Worm (Caenorhabditis elegans): Measurements from ENCODE around the gene mvb-12.

Gene mvb-12

ce11 chrIV:7849235-7849634, 18.9 kb downstream of the mvb-12 start:
- TF ChIP-seq nfya-2 (GFP tag; IDR thresholded peaks at IDR 0.05) (no peak), nfyb-1 (GFP tag; IDR thresholded peaks at IDR 0.05) (no peak), F57C9.4 (tag; optimal IDR thresholded peaks at IDR 0.05) (no peak), T07F8.4 (tag; optimal IDR thresholded peaks at IDR 0.05) (no peak), B0019.2 (GFP tag; conservative IDR thresholded peaks at IDR 0.05) (no peak), chd-7 (tag; optimal IDR thresholded peaks at IDR 0.05) (no peak), snpc-4 (GFP tag; optimal IDR thresholded peaks at IDR 0.05) (no peak), snpc-4 (tag; optimal IDR thresholded peaks at IDR 0.05) (no peak), rpc-1 (optimal IDR thresholded peaks at IDR 0.05) (no peak), rpc-1 (tag; optimal IDR thresholded peaks at IDR 0.05) (no peak), ztf-6 (GFP tag; IDR thresholded peaks at IDR 0.05) (no peak), aptf-2 (GFP tag; conservative IDR thresholded peaks at IDR 0.05) (no peak), ceh-58 (GFP tag; IDR thresholded peaks at IDR 0.05) (no peak), F10E7.11 (tag; optimal IDR thresholded peaks at IDR 0.05) (no peak), gei-17 (GFP tag; optimal IDR thresholded peaks at IDR 0.05) (no peak), lag-1 (GFP tag; IDR thresholded peaks at IDR 0.05) (no peak), lsl-1 (GFP tag; optimal IDR thresholded peaks at IDR 0.05) (no peak), nhr-120 (GFP tag; IDR thresholded peaks at IDR 0.05) (no peak), nhr-27 (tag; optimal IDR thresholded peaks at IDR 0.05) (no peak), egrh-3 (GFP tag; IDR thresholded peaks at IDR 0.05) (no peak), attf-5 (GFP tag; optimal IDR thresholded peaks at IDR 0.05) (no peak)

ce11 chrIV:7850329-7850728, 20.0 kb downstream of the mvb-12 start:
- TF ChIP-seq pha-4 (tag; optimal IDR thresholded peaks at IDR 0.05) (no peak), K11D2.4 (GFP tag; IDR thresholded peaks at IDR 0.05) (no peak), ZK185.1 (tag; optimal IDR thresholded peaks at IDR 0.05; ENCODE audit: poor library complexity, severe bottlenecking) (no peak), xnd-1 (tag; optimal IDR thresholded peaks at IDR 0.05) (no peak), T07F8.4 (tag; optimal IDR thresholded peaks at IDR 0.05) (no peak), unc-130 (GFP tag; optimal IDR thresholded peaks at IDR 0.05) (no peak), zfh-2 (GFP tag; conservative IDR thresholded peaks at IDR 0.05) (no peak), nfya-1 (tag; optimal IDR thresholded peaks at IDR 0.05; ENCODE audit: borderline replicate concordance, insufficient read depth) (no peak), nfya-2 (GFP tag; IDR thresholded peaks at IDR 0.05) (no peak), dpl-1 (GFP tag; optimal IDR thresholded peaks at IDR 0.05) (no peak), aptf-2 (GFP tag; conservative IDR thresholded peaks at IDR 0.05) (no peak)

DNA sequence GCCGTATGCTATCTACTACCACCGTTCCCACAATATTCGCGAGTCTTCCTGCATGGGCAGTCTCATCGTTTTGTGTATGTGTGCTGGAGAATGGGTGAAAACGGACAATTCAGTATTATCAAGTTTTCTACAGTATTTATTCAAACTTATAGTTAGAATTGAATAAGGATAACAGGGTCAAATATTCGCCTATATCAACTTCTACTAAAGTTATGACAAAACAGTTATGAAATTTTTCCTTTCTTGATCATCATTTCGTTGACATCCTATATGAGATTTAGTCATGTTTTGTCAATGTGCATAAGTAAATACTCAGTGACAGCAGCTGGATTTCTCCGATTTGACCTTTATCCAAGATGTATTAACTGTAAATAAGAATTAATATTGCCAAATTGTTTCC, 21.0 kb downstream of the mvb-12 start:
- TF ChIP-seq hmg-1.2 (GFP tag; IDR thresholded peaks at IDR 0.05) (no peak), F33H1.4 (GFP tag; IDR thresholded peaks at IDR 0.05) (no peak), ZK185.1 (tag; optimal IDR thresholded peaks at IDR 0.05; ENCODE audit: poor library complexity, severe bottlenecking) (no peak), ceh-27 (GFP tag; optimal IDR thresholded peaks at IDR 0.05) (no peak), ztf-28 (GFP tag; IDR thresholded peaks at IDR 0.05) (no peak), pbrm-1 (GFP tag; IDR thresholded peaks at IDR 0.05) (no peak), zfh-2 (GFP tag; conservative IDR thresholded peaks at IDR 0.05) (no peak), ztf-18 (tag; optimal IDR thresholded peaks at IDR 0.05) (no peak), lag-1 (GFP tag; IDR thresholded peaks at IDR 0.05) (no peak)

DNA sequence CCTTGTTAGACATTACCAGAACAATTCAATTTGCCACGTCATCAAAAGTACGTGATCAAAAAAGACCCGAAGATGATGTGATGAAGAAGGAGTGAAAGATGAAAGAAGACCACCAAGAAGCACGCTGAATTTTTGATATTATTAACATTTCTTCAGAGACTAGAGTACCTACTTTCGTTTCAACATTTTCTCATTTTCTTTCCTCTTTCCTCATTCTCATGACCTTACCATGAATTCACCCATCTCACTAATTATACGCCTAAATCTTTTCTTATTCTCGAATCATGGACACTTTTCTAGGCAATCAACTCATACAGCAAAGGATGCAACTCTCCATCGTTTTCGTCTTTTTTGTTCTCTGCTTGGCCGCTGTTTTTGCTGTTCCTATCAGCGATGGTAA, 38.3 kb downstream of the mvb-12 start, which contains the start of gene flp-10:
Gene flp-10, plus strand, starts transcription at position 301 of the 400 bp plus-strand sequence.
- TF ChIP-seq efl-1 (GFP tag; optimal IDR thresholded peaks at IDR 0.05) (no peak), ekl-4 (GFP tag; IDR thresholded peaks at IDR 0.05) (no peak), F10E7.11 (tag; optimal IDR thresholded peaks at IDR 0.05) (no peak), somi-1 (GFP tag; optimal IDR thresholded peaks at IDR 0.05) (no peak), nhr-90 (tag; optimal IDR thresholded peaks at IDR 0.05) (no peak), gei-17 (GFP tag; optimal IDR thresholded peaks at IDR 0.05) (no peak), pbrm-1 (GFP tag; IDR thresholded peaks at IDR 0.05) (no peak), dpl-1 (GFP tag; optimal IDR thresholded peaks at IDR 0.05) (no peak), Y53F4B.3 (GFP tag; IDR thresholded peaks at IDR 0.05) (no peak), sea-2 (GFP tag; IDR thresholded peaks at IDR 0.05) (no peak), ceh-58 (GFP tag; IDR thresholded peaks at IDR 0.05) (no peak), nfya-1 (tag; optimal IDR thresholded peaks at IDR 0.05; ENCODE audit: borderline replicate concordance, insufficient read depth) (no peak), Y56A3A.18 (GFP tag; IDR thresholded peaks at IDR 0.05) (no peak), attf-5 (GFP tag; optimal IDR thresholded peaks at IDR 0.05) (no peak), fkh-3 (tag; optimal IDR thresholded peaks at IDR 0.05) (no peak), him-1 (tag; optimal IDR thresholded peaks at IDR 0.05) (no peak), sptf-2 (GFP tag; optimal IDR thresholded peaks at IDR 0.05) (no peak)

All from whole organism, young adult.